Fruit fly (Drosophila melanogaster): ENCODE data around the gene Ucp4C.

The Ucp4C gene

dm6 chr2L:5982334-5982987 is 14.1 kb downstream of the Ucp4C start (continued):
- peak; percentile 60 for TF ChIP-seq CG4328 (GFP tag; optimal IDR thresholded peaks at IDR 0.05)
- no peak for TF ChIP-seq otp (GFP tag; IDR thresholded peaks at IDR 0.05)
- TF ChIP-seq Six4 (GFP tag; optimal IDR thresholded peaks at IDR 0.05) = peak; percentile 8
- no peak for TF ChIP-seq CG13775 (GFP tag; optimal IDR thresholded peaks at IDR 0.05)
- TF ChIP-seq tgo (GFP tag; IDR thresholded peaks at IDR 0.05) = no peak
- no peak for TF ChIP-seq row (GFP tag; IDR thresholded peaks at IDR 0.05)
- TF ChIP-seq CG1602 (GFP tag; optimal IDR thresholded peaks at IDR 0.05) = peak; percentile 2
- TF ChIP-seq Usf (GFP tag; optimal IDR thresholded peaks at IDR 0.05) = no peak
- no peak for TF ChIP-seq CG14965 (GFP tag; optimal IDR thresholded peaks at IDR 0.05; ENCODE audit: borderline replicate concordance)
- TF ChIP-seq CG15696 (tag; optimal IDR thresholded peaks at IDR 0.05) = no peak
- TF ChIP-seq CG18262 (tag; optimal IDR thresholded peaks at IDR 0.05) = peak; percentile 11
- no peak for TF ChIP-seq sima (GFP tag; optimal IDR thresholded peaks at IDR 0.05)
- no peak for TF ChIP-seq CG43689 (GFP tag; IDR thresholded peaks at IDR 0.05)
- no peak for TF ChIP-seq CG31441 (GFP tag; IDR thresholded peaks at IDR 0.05)
- TF ChIP-seq bab2 (GFP tag; optimal IDR thresholded peaks at IDR 0.05) = peak; percentile 51
- peak; percentile 12 for TF ChIP-seq gro (GFP tag; optimal IDR thresholded peaks at IDR 0.05)
- peak; percentile 28 for TF ChIP-seq Camta (GFP tag; optimal IDR thresholded peaks at IDR 0.05)
- TF ChIP-seq cato (GFP tag; optimal IDR thresholded peaks at IDR 0.05; ENCODE audit: borderline replicate concordance) = no peak
- no peak for TF ChIP-seq CG42726 (GFP tag; IDR thresholded peaks at IDR 0.05; ENCODE audit: partially characterized antibody)
- no peak for TF ChIP-seq CG6791 (GFP tag; IDR thresholded peaks at IDR 0.05; ENCODE audit: partially characterized antibody)
- no peak for TF ChIP-seq CG8281 (tag; optimal IDR thresholded peaks at IDR 0.05)
- TF ChIP-seq tio (GFP tag; optimal IDR thresholded peaks at IDR 0.05) = no peak
- TF ChIP-seq Rfx (GFP tag; IDR thresholded peaks at IDR 0.05) = no peak
- no peak for TF ChIP-seq Dref (GFP tag; IDR thresholded peaks at IDR 0.05)
- TF ChIP-seq Hand (GFP tag; optimal IDR thresholded peaks at IDR 0.05) = peak; percentile 16
- no peak for TF ChIP-seq CG15011 (GFP tag; optimal IDR thresholded peaks at IDR 0.05)
- no peak for TF ChIP-seq CG4617 (GFP tag; optimal IDR thresholded peaks at IDR 0.05; ENCODE audit: borderline replicate concordance)
- no peak for TF ChIP-seq Lhr (GFP tag; optimal IDR thresholded peaks at IDR 0.05)
- TF ChIP-seq Oli (tag; optimal IDR thresholded peaks at IDR 0.05) = peak; percentile 4
- peak; percentile 78 for TF ChIP-seq HmgZ (tag; optimal IDR thresholded peaks at IDR 0.05)
- no peak for TF ChIP-seq CG13123 (GFP tag; optimal IDR thresholded peaks at IDR 0.05)
- TF ChIP-seq Dll (GFP tag; IDR thresholded peaks at IDR 0.05; ENCODE audit: partially characterized antibody) = no peak
- TF ChIP-seq ewg (GFP tag; optimal IDR thresholded peaks at IDR 0.05) = peak; percentile 40
- no peak for TF ChIP-seq Tbp (GFP tag; optimal IDR thresholded peaks at IDR 0.05)
- peak; percentile 16 for TF ChIP-seq CG17186 (GFP tag; optimal IDR thresholded peaks at IDR 0.05)
- TF ChIP-seq Atf3 (GFP tag; optimal IDR thresholded peaks at IDR 0.05) = no peak

- peak; percentile 58 for TF ChIP-seq pros (GFP tag; optimal IDR thresholded peaks at IDR 0.05)
- TF ChIP-seq CG15479 (GFP tag; optimal IDR thresholded peaks at IDR 0.05) = peak; percentile 67
- peak; percentile 50 for TF ChIP-seq CG3163 (GFP tag; optimal IDR thresholded peaks at IDR 0.05)
- no peak for TF ChIP-seq Sry-δ (GFP tag; optimal IDR thresholded peaks at IDR 0.05)
- peak; percentile 38 for TF ChIP-seq nom (GFP tag; optimal IDR thresholded peaks at IDR 0.05)
- TF ChIP-seq cad (GFP tag; optimal IDR thresholded peaks at IDR 0.05) = peak; percentile 11
- no peak for TF ChIP-seq Mes4 (GFP tag; optimal IDR thresholded peaks at IDR 0.05)
- TF ChIP-seq Trl (optimal IDR thresholded peaks at IDR 0.05) = peak; percentile 20 to 73
- no peak for TF ChIP-seq Trl (GFP tag; optimal IDR thresholded peaks at IDR 0.05)
- TF ChIP-seq CG7357 (GFP tag; IDR thresholded peaks at IDR 0.05) = no peak
- no peak for TF ChIP-seq CG17385 (GFP tag; optimal IDR thresholded peaks at IDR 0.05)
- peak; percentile 8 for TF ChIP-seq sd (tag; optimal IDR thresholded peaks at IDR 0.05)
These were observed 14.9 kb downstream of the Ucp4C start for dm6 chr2L:5983236-5983635.
